Fruit fly (Drosophila melanogaster): ENCODE measurements around the gene mRpS35.

mRpS35 gene

dm6 chr3L:2780711-2781110, at the start of gene mRpS35:
TSS of gene mRpS35 (plus strand) at chr3L:2780899.
- no peak for TF ChIP-seq CG32121 (GFP tag; IDR thresholded peaks at IDR 0.05)
- no peak for TF ChIP-seq Pif1B (GFP tag; optimal IDR thresholded peaks at IDR 0.05)
- TF ChIP-seq rn (GFP tag; IDR thresholded peaks at IDR 0.05) = no peak

- no peak for TF ChIP-seq CG9948 (tag; optimal IDR thresholded peaks at IDR 0.05)
- peak; percentile 35; the same call in 1 of the 3 replicates for TF ChIP-seq fd96Ca (GFP tag; IDR thresholded peaks at IDR 0.05)
- TF ChIP-seq Ets98B (GFP tag; IDR thresholded peaks at IDR 0.05) = peak; percentile 60
- TF ChIP-seq EcR (GFP tag; optimal IDR thresholded peaks at IDR 0.05) = no peak
- peak; percentile 57; the same call in 1 of the 3 replicates for TF ChIP-seq CG4496 (GFP tag; IDR thresholded peaks at IDR 0.05)
- TF ChIP-seq CG14655 (GFP tag; optimal IDR thresholded peaks at IDR 0.05) = peak; percentile 10
- TF ChIP-seq CG32121 (GFP tag; IDR thresholded peaks at IDR 0.05) = peak; percentile 56; the same call in 1 of the 2 replicates
Observed at dm6 chr3L:2730911-2731310, 49.8 kb upstream of the mRpS35 start.

DNA sequence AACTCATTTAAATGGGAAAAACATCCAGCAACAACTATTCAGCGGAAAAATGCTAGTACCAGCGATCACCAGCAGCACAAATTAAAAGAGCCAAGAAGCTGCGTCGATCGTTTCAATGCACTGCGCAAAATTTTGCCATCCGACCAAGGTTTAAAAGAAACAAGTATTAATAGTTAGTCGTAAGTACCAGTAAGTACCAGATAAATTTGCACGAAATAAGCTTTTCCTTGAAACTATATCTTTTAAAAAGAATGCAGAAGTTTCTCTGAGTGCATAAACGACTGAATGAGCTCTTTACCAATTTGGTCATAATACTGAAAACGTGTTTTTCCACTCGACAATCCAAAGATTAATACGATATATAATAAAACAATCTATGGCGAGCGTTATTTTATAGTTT, 47.5 kb upstream of the mRpS35 start:
- peak; percentile 14 for TF ChIP-seq Pif1B (GFP tag; optimal IDR thresholded peaks at IDR 0.05)
- TF ChIP-seq CG4496 (GFP tag; IDR thresholded peaks at IDR 0.05) = peak; percentile 86
- peak; percentile 77; the same call in 2 of the 3 replicates for TF ChIP-seq fd96Ca (GFP tag; IDR thresholded peaks at IDR 0.05)
- no peak for TF ChIP-seq EcR (GFP tag; optimal IDR thresholded peaks at IDR 0.05)
- TF ChIP-seq CG10348 (GFP tag; IDR thresholded peaks at IDR 0.05) = 0 out of 2 replicates have a peak, but pooled peaks have one; percentile 38
- TF ChIP-seq CG14655 (GFP tag; optimal IDR thresholded peaks at IDR 0.05) = peak; percentile 54
- no peak for TF ChIP-seq CG34367 (tag; optimal IDR thresholded peaks at IDR 0.05)
- peak; percentile 46 for TF ChIP-seq Pif1A (GFP tag; optimal IDR thresholded peaks at IDR 0.05)
- no peak for TF ChIP-seq CG13204 (GFP tag; optimal IDR thresholded peaks at IDR 0.05)
- peak; percentile 80 for TF ChIP-seq Ets98B (GFP tag; IDR thresholded peaks at IDR 0.05)
- peak; percentile 30; the same call in 1 of the 2 replicates for TF ChIP-seq CG12605 (GFP tag; IDR thresholded peaks at IDR 0.05)
- no peak for TF ChIP-seq Snoo (tag; optimal IDR thresholded peaks at IDR 0.05)
- TF ChIP-seq D1 (tag; optimal IDR thresholded peaks at IDR 0.05) = no peak
- TF ChIP-seq CG32121 (GFP tag; IDR thresholded peaks at IDR 0.05) = peak; percentile 82
- TF ChIP-seq CG8159 (tag; optimal IDR thresholded peaks at IDR 0.05) = peak; percentile 14
- no peak for TF ChIP-seq CG15710 (tag; optimal IDR thresholded peaks at IDR 0.05)
- no peak for TF ChIP-seq CG9948 (tag; optimal IDR thresholded peaks at IDR 0.05)
- no peak for TF ChIP-seq CG17806 (tag; optimal IDR thresholded peaks at IDR 0.05)
- TF ChIP-seq rn (GFP tag; IDR thresholded peaks at IDR 0.05) = 0 out of 2 replicates have a peak, but pooled peaks have one; percentile 15
- no peak for TF ChIP-seq gl (tag; optimal IDR thresholded peaks at IDR 0.05)
- peak; percentile 45 for TF ChIP-seq CG8301 (tag; optimal IDR thresholded peaks at IDR 0.05)

DNA sequence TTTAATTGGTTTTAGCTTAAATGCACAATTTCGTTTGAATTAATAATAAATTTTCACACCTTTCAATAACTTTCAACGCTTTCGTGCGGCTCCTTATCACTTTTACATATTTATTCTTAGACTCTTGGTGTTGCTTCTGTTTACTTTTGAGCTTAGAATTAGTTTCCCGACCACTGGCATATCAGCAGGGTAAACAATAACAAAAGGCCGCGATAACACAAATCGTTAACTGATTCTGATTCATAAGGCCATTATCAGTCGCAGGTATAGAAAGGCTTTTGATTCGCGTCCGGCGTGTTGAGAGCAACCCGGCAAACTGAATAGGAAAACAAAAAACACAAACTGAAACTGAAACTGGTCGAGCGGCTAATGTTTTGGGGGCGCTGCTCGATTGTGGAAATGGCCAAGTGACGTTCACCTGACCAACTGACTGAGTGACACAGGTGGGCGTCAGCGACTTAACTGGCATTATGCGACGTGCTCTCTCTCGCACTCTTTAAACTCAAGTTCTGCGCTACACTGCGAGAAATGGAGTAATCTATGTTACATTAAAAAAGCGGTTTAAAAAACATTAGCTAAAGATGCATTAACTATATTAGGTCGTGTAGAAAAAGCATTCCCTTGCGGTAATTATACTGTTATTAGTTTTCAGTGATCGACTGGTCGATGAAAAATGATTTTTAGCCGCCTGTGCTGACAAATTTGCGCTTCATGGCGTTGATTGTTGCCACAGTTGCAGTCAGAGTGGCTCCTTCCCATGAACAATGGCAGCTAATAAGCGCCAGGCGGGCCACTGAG, 46.1 kb upstream of the mRpS35 start:
- TF ChIP-seq CG9948 (tag; optimal IDR thresholded peaks at IDR 0.05) (peak; percentile 18), fd96Ca (GFP tag; IDR thresholded peaks at IDR 0.05) (peak; percentile 58; the same call in 1 of the 3 replicates), CG10348 (GFP tag; IDR thresholded peaks at IDR 0.05) (no peak), Pif1B (GFP tag; optimal IDR thresholded peaks at IDR 0.05) (no peak), gl (tag; optimal IDR thresholded peaks at IDR 0.05) (no peak), CG12605 (GFP tag; IDR thresholded peaks at IDR 0.05) (no peak), CG32121 (GFP tag; IDR thresholded peaks at IDR 0.05) (peak; percentile 70), EcR (GFP tag; optimal IDR thresholded peaks at IDR 0.05) (no peak), CG8159 (tag; optimal IDR thresholded peaks at IDR 0.05) (peak; percentile 8), CG34367 (tag; optimal IDR thresholded peaks at IDR 0.05) (no peak), Snoo (tag; optimal IDR thresholded peaks at IDR 0.05) (no peak), CG14655 (GFP tag; optimal IDR thresholded peaks at IDR 0.05) (peak; percentile 9), CG15710 (tag; optimal IDR thresholded peaks at IDR 0.05) (no peak), CG8301 (tag; optimal IDR thresholded peaks at IDR 0.05) (peak; percentile 6), CG13204 (GFP tag; optimal IDR thresholded peaks at IDR 0.05) (no peak), Ets98B (GFP tag; IDR thresholded peaks at IDR 0.05) (no peak), CG4496 (GFP tag; IDR thresholded peaks at IDR 0.05) (peak; percentile 71), Pif1A (GFP tag; optimal IDR thresholded peaks at IDR 0.05) (no peak)

DNA sequence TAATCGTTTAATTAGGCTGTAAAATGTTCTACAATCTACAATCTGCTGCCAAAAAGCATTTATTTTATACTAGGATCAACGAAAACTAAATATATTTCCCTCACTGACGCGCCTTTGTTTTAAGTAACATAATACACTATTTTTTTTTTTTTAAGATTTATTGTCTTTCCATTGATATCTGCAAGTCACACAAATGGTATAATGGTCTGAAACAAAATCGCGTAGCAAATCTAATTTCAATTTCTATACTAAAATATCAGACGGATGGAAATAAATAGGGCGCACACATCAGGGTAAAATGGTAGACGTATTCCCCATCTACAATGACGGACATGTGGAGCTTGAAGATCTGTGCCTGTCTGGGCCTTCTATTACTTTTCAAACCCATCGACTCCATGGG, 41.2 kb upstream of the mRpS35 start, which contains the start of gene Acp62F:
Gene Acp62F, plus strand, starts transcription at position 301 of the 400 bp plus-strand sequence.
- no peak for TF ChIP-seq rn (GFP tag; IDR thresholded peaks at IDR 0.05)
- TF ChIP-seq CG34367 (tag; optimal IDR thresholded peaks at IDR 0.05) = no peak
- TF ChIP-seq CG14655 (GFP tag; optimal IDR thresholded peaks at IDR 0.05) = no peak

- TF ChIP-seq CG10348 (GFP tag; IDR thresholded peaks at IDR 0.05) = no peak
- no peak for TF ChIP-seq CG32121 (GFP tag; IDR thresholded peaks at IDR 0.05)
- TF ChIP-seq CG15710 (tag; optimal IDR thresholded peaks at IDR 0.05) = no peak
- TF ChIP-seq gl (tag; optimal IDR thresholded peaks at IDR 0.05) = no peak
- TF ChIP-seq Pif1A (GFP tag; optimal IDR thresholded peaks at IDR 0.05) = no peak
- TF ChIP-seq Snoo (tag; optimal IDR thresholded peaks at IDR 0.05) = no peak
- TF ChIP-seq CG34367 (tag; optimal IDR thresholded peaks at IDR 0.05) = no peak
- TF ChIP-seq EcR (GFP tag; optimal IDR thresholded peaks at IDR 0.05) = no peak
- TF ChIP-seq CG9948 (tag; optimal IDR thresholded peaks at IDR 0.05) = no peak
- TF ChIP-seq CG4496 (GFP tag; IDR thresholded peaks at IDR 0.05) = no peak
- no peak for TF ChIP-seq CG17806 (tag; optimal IDR thresholded peaks at IDR 0.05)
- no peak for TF ChIP-seq CG13204 (GFP tag; optimal IDR thresholded peaks at IDR 0.05)
- no peak for TF ChIP-seq CG12605 (GFP tag; IDR thresholded peaks at IDR 0.05)
- no peak for TF ChIP-seq CG14655 (GFP tag; optimal IDR thresholded peaks at IDR 0.05)
- TF ChIP-seq rn (GFP tag; IDR thresholded peaks at IDR 0.05) = no peak
- TF ChIP-seq CG8159 (tag; optimal IDR thresholded peaks at IDR 0.05) = no peak
Observed at dm6 chr3L:2743755-2744154, 36.9 kb upstream of the mRpS35 start.

All from whole organism, pupa.